Worm (Caenorhabditis elegans) whole organism, L2 larva: ENCODE results near the gene T08D2.5.

Experiments
- alr-1 ChIP-seq: fragments of 150-350 bp; optimal IDR thresholded peaks from 2 replicates; lab custom pipeline; 2014; ENCODE audit warnings: missing biosample characterization, missing genetic modification characterization
- ceh-16 ChIP-seq: fragments of 150-350 bp; optimal IDR thresholded peaks from 2 replicates; lab custom pipeline; 2014; ENCODE audit warnings: missing biosample characterization, missing genetic modification characterization
- dmd-4 ChIP-seq: sonication (generic microtip); optimal IDR thresholded peaks from 2 replicates; lab custom pipeline; 2017; ENCODE audit warnings: missing biosample characterization, missing genetic modification characterization
- lin-13 ChIP-seq: fragments of 150-350 bp; optimal IDR thresholded peaks from 2 replicates; lab custom pipeline; 2014; ENCODE audit warnings: missing biosample characterization, missing genetic modification reagents, missing genetic modification characterization
- nhr-10 ChIP-seq: sonication (generic microtip); optimal IDR thresholded peaks from 2 replicates; lab custom pipeline; 2017; ENCODE audit warnings: missing biosample characterization, missing genetic modification characterization
- peb-1 ChIP-seq: fragments of 150-350 bp; optimal IDR thresholded peaks from 2 replicates; lab custom pipeline; 2014; ENCODE audit warnings: missing biosample characterization, missing genetic modification characterization
- ztf-11 ChIP-seq: sonication (generic microtip); optimal IDR thresholded peaks from 2 replicates; lab custom pipeline; 2017; ENCODE audit warnings: missing biosample characterization, missing genetic modification characterization

DNA sequence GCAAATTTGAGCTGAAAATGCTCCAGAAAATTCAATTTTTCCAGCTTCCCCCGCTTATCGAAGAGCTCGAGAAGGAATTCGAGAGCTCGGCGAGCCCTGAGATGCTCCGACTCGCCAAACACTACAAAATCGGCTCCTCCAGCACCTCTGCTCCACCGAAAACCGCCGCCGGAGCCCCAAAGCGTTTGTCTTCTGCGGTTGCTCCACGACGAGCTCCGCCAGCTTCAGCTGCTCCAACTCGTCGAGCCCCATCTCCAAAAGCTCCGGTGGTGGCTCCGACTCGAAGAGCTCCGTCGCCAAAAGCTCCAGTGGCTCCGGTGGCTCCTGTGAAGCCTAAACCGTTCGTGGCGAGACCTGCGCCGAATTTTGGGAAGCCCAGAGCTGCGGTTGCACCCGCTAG lies 19.2 kb downstream of the T08D2.5 start:
- TF ChIP-seq ztf-11 (tag; lab: Kevin White, UChicago) (no peak), alr-1 (tag; lab: Kevin White, UChicago) (no peak), peb-1 (tag; lab: Kevin White, UChicago) (no peak), lin-13 (GFP tag; lab: Kevin White, UChicago) (no peak), dmd-4 (no peak), ceh-16 (tag; lab: Kevin White, UChicago) (no peak), nhr-10 (tag; lab: Kevin White, UChicago) (no peak)
